Worm (Caenorhabditis elegans) whole organism, L4 larva: ENCODE results near the gene his-2.
A peak's percentile ranks its signal among the peaks of the same experiment; 100 is the strongest.

Source experiments
- F10B5.3 ChIP-seq: sonication (generic microtip); optimal IDR thresholded peaks from 2 replicates; lab custom pipeline; 2016; ENCODE audit warnings: mild to moderate bottlenecking, missing genetic modification characterization, missing compliant biosample characterization
- F26F4.8 ChIP-seq: fragments of 200-800 bp; sonication (Bioruptor generic); conservative IDR thresholded peaks from 2 replicates; pipeline ENCODE4 v1.3.6; 2022; ENCODE audit warnings: missing genetic modification characterization, missing compliant biosample characterization
- F37D6.2 ChIP-seq: sonication (generic microtip); optimal IDR thresholded peaks from 2 replicates; lab custom pipeline; 2016; ENCODE audit warnings: mild to moderate bottlenecking, missing genetic modification characterization, missing compliant biosample characterization
- F44E2.7 ChIP-seq: fragments of 200-800 bp; sonication (Bioruptor generic); IDR thresholded peaks from 2 replicates; pipeline ENCODE4 v2.1.2; 2022; ENCODE audit warnings: missing genetic modification characterization, missing compliant biosample characterization
- F49E8.2 ChIP-seq: sonication (generic microtip); optimal IDR thresholded peaks from 2 replicates; lab custom pipeline; 2016; ENCODE audit warnings: missing compliant biosample characterization, mild to moderate bottlenecking, missing genetic modification characterization, borderline replicate concordance
- T26A8.4 ChIP-seq: fragments of 200-800 bp; sonication (Bioruptor generic); IDR thresholded peaks from 2 replicates; pipeline ENCODE4 v1.3.6; 2022; ENCODE audit warnings: missing genetic modification characterization, missing compliant biosample characterization
- Y105C5A.15 ChIP-seq: fragments of 200-800 bp; sonication (Bioruptor generic); IDR thresholded peaks from 2 replicates; pipeline ENCODE4 v1.3.6; 2022; ENCODE audit warnings: missing genetic modification characterization, missing compliant biosample characterization
- ZK337.2 ChIP-seq: fragments of 200-800 bp; sonication (Bioruptor generic); IDR thresholded peaks from 2 replicates; pipeline ENCODE4 v1.3.6; 2022; ENCODE audit warnings: missing genetic modification reagents, missing genetic modification characterization, missing compliant biosample characterization
- aly-2 ChIP-seq: sonication (generic microtip); optimal IDR thresholded peaks from 2 replicates; lab custom pipeline; 2018; ENCODE audit warnings: missing biosample characterization, missing genetic modification characterization
- attf-4 ChIP-seq: sonication (generic microtip); optimal IDR thresholded peaks from 3 replicates; lab custom pipeline; 2017; ENCODE audit warnings: missing biosample characterization, missing genetic modification characterization
- ceh-20 ChIP-seq: fragments of 200-800 bp; sonication (Bioruptor generic); IDR thresholded peaks from 2 replicates; pipeline ENCODE4 v1.3.6; 2022; ENCODE audit warnings: missing genetic modification reagents, missing genetic modification characterization, missing compliant biosample characterization
- ces-1 ChIP-seq: fragments of 150-350 bp; sonication (generic microtip); optimal IDR thresholded peaks from 4 replicates; lab custom pipeline; 2014; ENCODE audit warnings: missing biosample characterization, missing genetic modification reagents, missing genetic modification characterization
- ctbp-1 ChIP-seq: fragments of 200-800 bp; sonication (Bioruptor generic); IDR thresholded peaks from 2 replicates; pipeline ENCODE4 v1.3.6; 2022; ENCODE audit warnings: missing genetic modification reagents, missing genetic modification characterization, missing compliant biosample characterization
- daf-16 ChIP-seq, 3 experiments: sonication (generic microtip); optimal IDR thresholded peaks; 2 replicates each; lab custom pipeline; 2016 to 2017; ENCODE audit warnings: missing genetic modification characterization in 3 of 3, missing genetic modification reagents in 3 of 3, mild to moderate bottlenecking in 2 of 3, missing compliant biosample characterization in 2 of 3, missing biosample characterization in 1 of 3, moderate library complexity in 1 of 3
- daf-19 ChIP-seq: fragments of 200-800 bp; sonication (Bioruptor generic); conservative IDR thresholded peaks from 2 replicates; pipeline ENCODE4 v1.3.6; 2022; ENCODE audit warnings: missing genetic modification characterization, missing compliant biosample characterization
- dmd-6 ChIP-seq: fragments of 200-800 bp; sonication (Bioruptor generic); IDR thresholded peaks from 2 replicates; pipeline ENCODE4 v1.3.6; 2022; ENCODE audit warnings: missing genetic modification reagents, missing genetic modification characterization, missing compliant biosample characterization
- dmd-8 ChIP-seq: fragments of 200-800 bp; sonication (Bioruptor generic); IDR thresholded peaks from 2 replicates; pipeline ENCODE4 v1.3.6; 2022; ENCODE audit warnings: missing genetic modification characterization, missing compliant biosample characterization
- dmd-9 ChIP-seq: fragments of 200-800 bp; sonication (Bioruptor generic); IDR thresholded peaks from 2 replicates; pipeline ENCODE4 v1.3.6; 2022; ENCODE audit warnings: missing genetic modification reagents, missing genetic modification characterization, missing compliant biosample characterization
- dpl-1 ChIP-seq: fragments of 150-350 bp; optimal IDR thresholded peaks from 2 replicates; lab custom pipeline; 2014; ENCODE audit warnings: missing biosample characterization, missing genetic modification reagents, missing genetic modification characterization
- dve-1 ChIP-seq: sonication (generic microtip); optimal IDR thresholded peaks from 2 replicates; lab custom pipeline; 2017; ENCODE audit warnings: antibody characterized with exemption, mild to moderate bottlenecking, missing genetic modification characterization, missing compliant biosample characterization; ENCODE audit not compliant: insufficient read depth
- hif-1 ChIP-seq, 2 experiments: sonication (generic microtip); optimal IDR thresholded peaks; 2 replicates each; lab custom pipeline; 2016 to 2017; ENCODE audit warnings: missing compliant biosample characterization in 2 of 2, missing genetic modification characterization in 2 of 2, missing genetic modification reagents in 2 of 2, missing genotype in 2 of 2, mild to moderate bottlenecking in 1 of 2
- hlh-11 ChIP-seq: fragments of 200-800 bp; sonication (Bioruptor generic); optimal IDR thresholded peaks from 2 replicates; lab custom pipeline; 2018; ENCODE audit warnings: mild to moderate bottlenecking, missing genetic modification characterization, missing compliant biosample characterization
- lin-13 ChIP-seq: fragments of 150-350 bp; optimal IDR thresholded peaks from 2 replicates; lab custom pipeline; 2014; ENCODE audit warnings: missing biosample characterization, missing genetic modification reagents, missing genetic modification characterization
- lin-29 ChIP-seq: fragments of 200-800 bp; sonication (Bioruptor generic); IDR thresholded peaks from 2 replicates; pipeline ENCODE4 v1.3.6; 2022; ENCODE audit warnings: missing genetic modification reagents, missing genetic modification characterization, missing compliant biosample characterization
- lin-38 ChIP-seq: fragments of 200-800 bp; sonication (Bioruptor generic); IDR thresholded peaks from 2 replicates; pipeline ENCODE4 v1.3.6; 2022; ENCODE audit warnings: missing genetic modification reagents, missing genetic modification characterization, missing compliant biosample characterization
- lir-3 ChIP-seq: sonication (generic microtip); optimal IDR thresholded peaks from 2 replicates; lab custom pipeline; 2016; ENCODE audit warnings: mild to moderate bottlenecking, missing genetic modification characterization, missing compliant biosample characterization
- madf-9 ChIP-seq: fragments of 200-800 bp; sonication (Bioruptor generic); conservative IDR thresholded peaks from 2 replicates; pipeline ENCODE4 v1.3.6; 2022; ENCODE audit warnings: missing genetic modification reagents, missing genetic modification characterization, missing compliant biosample characterization
- mdl-1 ChIP-seq, 2 experiments: fragments of 150-350 bp in 1 of 2; sonication (generic microtip) in 1 of 2; optimal IDR thresholded peaks; 2 replicates each; lab custom pipeline; 2014 to 2017; ENCODE audit warnings: missing biosample characterization in 2 of 2, missing genetic modification characterization in 2 of 2
- nhr-111 ChIP-seq: fragments of 200-800 bp; sonication (Bioruptor generic); optimal IDR thresholded peaks from 2 replicates; lab custom pipeline; 2018; ENCODE audit warnings: mild to moderate bottlenecking, missing genetic modification characterization, missing compliant biosample characterization
- nhr-237 ChIP-seq: sonication (generic microtip); optimal IDR thresholded peaks from 2 replicates; lab custom pipeline; 2017; ENCODE audit warnings: missing biosample characterization, missing genetic modification characterization
- nhr-28 ChIP-seq: fragments of 150-350 bp; optimal IDR thresholded peaks from 2 replicates; lab custom pipeline; 2014; ENCODE audit warnings: missing biosample characterization, missing genetic modification characterization
- nhr-41 ChIP-seq: fragments of 200-800 bp; sonication (Bioruptor generic); IDR thresholded peaks from 2 replicates; pipeline ENCODE4 v1.3.6; 2022; ENCODE audit warnings: missing genetic modification reagents, missing genetic modification characterization, missing compliant biosample characterization
- nhr-42 ChIP-seq: fragments of 200-800 bp; sonication (Bioruptor generic); IDR thresholded peaks from 2 replicates; pipeline ENCODE4 v1.3.6; 2022; ENCODE audit warnings: missing genetic modification characterization, missing compliant biosample characterization
- nhr-77 ChIP-seq: fragments of 150-350 bp; optimal IDR thresholded peaks from 2 replicates; lab custom pipeline; 2014; ENCODE audit warnings: missing biosample characterization, missing genetic modification characterization
- php-3 ChIP-seq: fragments of 200-800 bp; sonication (Bioruptor generic); IDR thresholded peaks from 2 replicates; pipeline ENCODE4 v1.3.6; 2022; ENCODE audit warnings: missing genetic modification reagents, missing genetic modification characterization, missing compliant biosample characterization
- pqm-1 ChIP-seq: sonication (generic microtip); optimal IDR thresholded peaks from 2 replicates; lab custom pipeline; 2017; ENCODE audit warnings: missing biosample characterization, missing genetic modification characterization
- saeg-2 ChIP-seq: fragments of 200-800 bp; sonication (Bioruptor generic); IDR thresholded peaks from 2 replicates; pipeline ENCODE4 v1.3.6; 2022; ENCODE audit warnings: missing genetic modification reagents, missing genetic modification characterization, missing compliant biosample characterization
- sdz-12 ChIP-seq: fragments of 200-800 bp; sonication (Bioruptor generic); optimal IDR thresholded peaks from 2 replicates; lab custom pipeline; 2018; ENCODE audit warnings: mild to moderate bottlenecking, missing genetic modification characterization, missing compliant biosample characterization
- skn-1 ChIP-seq: fragments of 150-350 bp; optimal IDR thresholded peaks from 2 replicates; lab custom pipeline; 2014; ENCODE audit warnings: missing biosample characterization, missing genetic modification characterization
- snpc-1.2 ChIP-seq: fragments of 200-800 bp; sonication (Bioruptor generic); IDR thresholded peaks from 2 replicates; pipeline ENCODE4 v1.3.6; 2022; ENCODE audit warnings: missing genetic modification reagents, missing genetic modification characterization, missing compliant biosample characterization
- unc-62 ChIP-seq, 3 experiments: fragments of 150-350 bp in 1 of 3; sonication (generic microtip); optimal IDR thresholded peaks in 2 of 3; peaks in 1 of 3; 1 replicate in 1 of 3; 2 replicates in 2 of 3; lab custom pipeline; 2014 to 2017; ENCODE audit warnings: missing biosample characterization in 3 of 3, missing genetic modification characterization in 3 of 3, missing genetic modification reagents in 3 of 3, missing genotype in 1 of 3
- vab-7 ChIP-seq: fragments of 200-800 bp; sonication (Bioruptor generic); IDR thresholded peaks from 2 replicates; pipeline ENCODE4 v1.3.6; 2022; ENCODE audit warnings: missing genetic modification reagents, missing genetic modification characterization, missing compliant biosample characterization
- zag-1 ChIP-seq: fragments of 150-350 bp; optimal IDR thresholded peaks from 2 replicates; lab custom pipeline; 2014; ENCODE audit warnings: missing biosample characterization, missing genetic modification characterization
- zip-11 ChIP-seq: fragments of 200-800 bp; sonication (Bioruptor generic); IDR thresholded peaks from 2 replicates; pipeline ENCODE4 v1.3.6; 2022; ENCODE audit warnings: missing genetic modification characterization, missing compliant biosample characterization

Gene his-2

DNA sequence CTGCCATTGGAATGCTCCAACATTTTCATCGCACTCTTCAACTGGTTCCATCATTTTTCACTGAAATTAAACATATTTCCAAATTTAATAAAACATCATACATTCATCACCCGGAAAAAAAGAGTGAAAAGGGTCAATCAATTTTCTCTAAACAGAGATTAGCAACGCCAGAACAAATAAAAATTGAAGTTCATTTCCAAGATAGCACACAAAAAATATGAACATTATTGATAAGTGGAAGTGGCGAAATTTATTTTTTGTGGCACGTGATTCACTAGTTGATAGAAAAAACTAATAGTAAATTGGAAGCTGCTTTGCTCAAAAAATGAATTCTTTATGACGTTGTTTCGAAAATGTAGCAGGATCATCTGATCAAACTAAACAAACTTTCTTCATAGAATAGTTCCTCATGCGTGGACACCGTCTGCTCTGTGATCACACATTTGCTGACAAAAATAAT lies 33.2 kb upstream of the his-2 start, which contains the start of the genes F14H3.12 and srj-29 (continued):
- TF ChIP-seq dve-1 (tag; lab: Kevin White, UChicago) (peak; percentile 79), nhr-42 (GFP tag; lab: Robert Waterston, UW) (no peak), Y105C5A.15 (GFP tag; lab: Robert Waterston, UW) (no peak), F49E8.2 (tag; lab: Kevin White, UChicago) (no peak), nhr-111 (GFP tag; lab: Kevin White, UChicago) (no peak), ZK337.2 (GFP tag; lab: Robert Waterston, UW) (no peak), nhr-77 (peak; percentile 52), T26A8.4 (GFP tag; lab: Robert Waterston, UW) (no peak), pqm-1 (peak; percentile 73), dmd-8 (no peak), hlh-11 (tag; lab: Kevin White, UChicago) (peak; percentile 49), daf-19 (no peak), lir-3 (tag; lab: Kevin White, UChicago) (no peak)

DNA sequence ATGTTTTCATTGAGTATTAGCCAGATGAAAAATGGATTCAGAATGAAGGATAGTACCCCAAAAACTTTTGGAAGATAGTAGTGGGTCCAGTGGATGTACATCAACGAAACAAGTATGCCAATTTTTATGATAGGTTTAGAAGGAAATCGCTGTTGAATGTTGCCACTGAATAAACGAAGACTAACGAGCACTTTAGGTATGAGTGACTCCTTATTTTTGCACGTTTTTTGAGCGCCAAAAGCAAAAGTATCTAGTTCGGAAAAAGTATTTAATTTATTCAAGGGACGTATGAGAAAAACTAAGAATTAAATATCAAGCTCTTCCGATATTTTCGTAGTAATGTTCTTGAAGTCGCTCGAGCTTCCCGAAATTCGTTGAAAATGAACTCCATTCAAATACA lies 31.8 kb upstream of the his-2 start, which contains the start of gene srj-10:
srj-10 (minus strand) TSS at position 101 of the 400 bp plus-strand sequence.
- TF ChIP-seq F49E8.2 (tag; lab: Kevin White, UChicago): no peak
- TF ChIP-seq hlh-11 (tag; lab: Kevin White, UChicago): no peak
- TF ChIP-seq lin-13 (GFP tag; lab: Kevin White, UChicago): no peak
- TF ChIP-seq skn-1: no peak
- no peak for TF ChIP-seq ceh-20 (GFP tag; lab: Robert Waterston, UW)
- TF ChIP-seq zag-1 (tag; lab: Kevin White, UChicago): no peak
- TF ChIP-seq snpc-1.2: no peak
- no peak for TF ChIP-seq lir-3 (tag; lab: Kevin White, UChicago)
- no peak for TF ChIP-seq F37D6.2 (tag; lab: Kevin White, UChicago)
- TF ChIP-seq nhr-111 (GFP tag; lab: Kevin White, UChicago): no peak
- no peak for TF ChIP-seq F26F4.8 (GFP tag; lab: Robert Waterston, UW)
- TF ChIP-seq dmd-8: no peak
- TF ChIP-seq nhr-237 (tag; lab: Kevin White, UChicago): no peak
- TF ChIP-seq mdl-1 (tag; optimal IDR thresholded peaks at IDR 0.05; lab: Kevin White, UChicago): no peak
- no peak for TF ChIP-seq vab-7 (GFP tag; lab: Robert Waterston, UW)
- no peak for TF ChIP-seq attf-4 (tag; lab: Kevin White, UChicago)
- no peak for TF ChIP-seq php-3 (GFP tag; lab: Robert Waterston, UW)
- no peak for TF ChIP-seq hif-1 (tag; optimal IDR thresholded peaks at IDR 0.05; lab: Kevin White, UChicago)
- no peak for TF ChIP-seq zip-11 (GFP tag; lab: Robert Waterston, UW)

DNA sequence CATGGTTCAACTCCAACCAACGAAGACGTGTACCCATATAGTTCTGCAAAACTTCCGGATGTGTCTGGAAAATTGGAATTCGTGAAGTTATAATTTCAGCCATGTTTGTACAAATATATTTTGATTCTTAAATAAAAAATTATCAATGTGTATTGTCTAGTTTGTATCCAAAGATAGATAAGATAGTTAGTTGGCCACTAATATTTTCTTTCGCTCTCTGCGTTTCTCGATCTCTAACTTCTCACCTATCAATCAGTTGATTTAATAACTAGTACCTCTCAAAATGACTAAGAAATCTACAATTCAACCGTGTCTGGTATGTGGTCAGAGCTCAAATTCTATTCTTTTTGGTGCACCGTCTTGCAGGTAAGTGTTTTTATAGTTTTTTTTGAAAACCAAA lies 29.1 kb upstream of the his-2 start, which contains the start of gene nhr-176:
nhr-176 (plus strand) TSS at position 159 of the 400 bp plus-strand sequence.
- peak; percentile 89 for TF ChIP-seq nhr-28 (tag; lab: Kevin White, UChicago)
- TF ChIP-seq ctbp-1: no peak
- TF ChIP-seq pqm-1: peak; percentile 23
- TF ChIP-seq dmd-6 (GFP tag; lab: Robert Waterston, UW): peak; percentile 40; the same call in 1 of the 2 replicates
- no peak for TF ChIP-seq daf-16 (GFP tag; optimal IDR thresholded peaks at IDR 0.05; lab: Kevin White, UChicago)
- TF ChIP-seq daf-16 (tag; optimal IDR thresholded peaks at IDR 0.05; lab: Kevin White, UChicago): peak; percentile 54
- TF ChIP-seq unc-62 (GFP tag; optimal IDR thresholded peaks at IDR 0.05 in 1 of 2; lab: Kevin White, UChicago): peak in 1 of 2 experiments; percentile 62
- TF ChIP-seq unc-62 (tag; optimal IDR thresholded peaks at IDR 0.05; lab: Kevin White, UChicago): no peak
- no peak for TF ChIP-seq lin-38 (GFP tag; lab: Robert Waterston, UW)
- peak; percentile 43 for TF ChIP-seq dve-1 (tag; lab: Kevin White, UChicago)
- TF ChIP-seq, all 104 proteins: peak for 6

DNA sequence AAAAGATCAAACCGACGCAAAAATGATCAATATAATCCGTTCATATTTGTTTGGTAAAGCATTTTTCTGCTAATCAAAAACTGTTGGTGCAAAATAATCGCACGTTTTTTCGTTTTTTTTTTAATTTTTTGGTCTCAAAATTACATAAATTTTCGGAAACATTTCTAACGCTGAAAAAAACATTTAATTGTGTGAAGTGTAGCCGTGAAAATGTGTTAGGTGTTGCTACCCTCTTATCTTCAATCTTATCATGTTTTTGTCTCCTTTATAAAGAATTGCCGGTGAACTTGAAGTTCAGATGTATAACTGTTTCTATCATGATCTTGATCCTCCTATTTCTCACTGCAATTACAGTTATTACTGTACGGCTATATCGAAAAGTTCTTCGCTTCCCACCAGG lies 26.9 kb upstream of the his-2 start, which contains the start of gene cyp-35D1:
cyp-35D1 (plus strand) TSS at position 301 of the 400 bp plus-strand sequence.
- TF ChIP-seq ces-1 (GFP tag; lab: Kevin White, UChicago): no peak
- no peak for TF ChIP-seq sdz-12
- TF ChIP-seq F10B5.3 (tag; lab: Kevin White, UChicago): no peak
- TF ChIP-seq lin-13 (GFP tag; lab: Kevin White, UChicago): no peak
- TF ChIP-seq dpl-1 (GFP tag; lab: Kevin White, UChicago): no peak
- no peak for TF ChIP-seq nhr-42 (GFP tag; lab: Robert Waterston, UW)
- TF ChIP-seq madf-9 (GFP tag; lab: Robert Waterston, UW): no peak
- no peak for TF ChIP-seq dmd-9 (GFP tag; lab: Robert Waterston, UW)
- no peak for TF ChIP-seq nhr-41 (GFP tag; lab: Robert Waterston, UW)
- no peak for TF ChIP-seq nhr-111 (GFP tag; lab: Kevin White, UChicago)
- no peak for TF ChIP-seq F44E2.7
- TF ChIP-seq aly-2 (tag; lab: Kevin White, UChicago): no peak
- TF ChIP-seq nhr-237 (tag; lab: Kevin White, UChicago): no peak
- no peak for TF ChIP-seq lin-29
- no peak for TF ChIP-seq saeg-2
